Worm (Caenorhabditis elegans) whole organism, early embryonic: ENCODE measurements around the gene T04A6.2.
"Not testable (repeated sequence)": the region's sequence is repeated elsewhere in the genome, so short reads cannot be mapped to it uniquely, and the experiment has no call there.

Source experiments
- B0310.2 ChIP-seq: sonication (generic microtip); optimal IDR thresholded peaks from 2 replicates; lab custom pipeline; 2016; ENCODE audit warnings: mild to moderate bottlenecking, missing genetic modification characterization, missing compliant biosample characterization
- aly-1 ChIP-seq: sonication (generic microtip); optimal IDR thresholded peaks from 2 replicates; lab custom pipeline; 2016; ENCODE audit warnings: missing genetic modification characterization, missing compliant biosample characterization
- ama-1 ChIP-seq: fragments of 150-350 bp; optimal IDR thresholded peaks from 2 replicates; lab custom pipeline; 2014
- ets-7 ChIP-seq: sonication (generic microtip); optimal IDR thresholded peaks from 2 replicates; lab custom pipeline; 2016; ENCODE audit warnings: missing genotype, missing genetic modification characterization, missing compliant biosample characterization
- flt-1 ChIP-seq: fragments of 200-800 bp; sonication (Bioruptor generic); IDR thresholded peaks from 2 replicates; pipeline ENCODE4 v1.3.6; 2022; ENCODE audit warnings: missing genetic modification characterization, missing compliant biosample characterization
- hmbx-1 ChIP-seq: sonication (generic microtip); optimal IDR thresholded peaks from 2 replicates; lab custom pipeline; 2016; ENCODE audit warnings: mild to moderate bottlenecking, missing genetic modification characterization, missing compliant biosample characterization
- tbx-37 ChIP-seq: fragments of 200-800 bp; sonication (Bioruptor generic); conservative IDR thresholded peaks from 2 replicates; pipeline ENCODE4 v1.3.6; 2022; ENCODE audit warnings: missing genetic modification reagents, missing genetic modification characterization, missing compliant biosample characterization
- tra-4 ChIP-seq: sonication (generic microtip); optimal IDR thresholded peaks from 2 replicates; lab custom pipeline; 2017; ENCODE audit warnings: missing genetic modification characterization, missing compliant biosample characterization

- not testable (repeated sequence) for TF ChIP-seq ama-1 (lab: Kevin White, UChicago); tbx-37; tra-4; flt-1 (GFP tag; lab: Robert Waterston, UW); ets-7; B0310.2 (tag; lab: Kevin White, UChicago); aly-1 (tag; lab: Kevin White, UChicago); hmbx-1
Observed at ce11 chrIII:7594482-7594881, 20.1 kb upstream of the T04A6.2 start, which contains the start of gene Y80D4G.2.
